Worm (Caenorhabditis elegans) whole organism, early embryonic: Measurements from ENCODE around the gene C07B5.6.

ENCODE experiments used
- B0310.2 ChIP-seq: sonication (generic microtip); optimal IDR thresholded peaks from 2 replicates; lab custom pipeline; 2016; ENCODE audit warnings: mild to moderate bottlenecking, missing genetic modification characterization, missing compliant biosample characterization
- F13C5.2 ChIP-seq: sonication (generic microtip); optimal IDR thresholded peaks from 2 replicates; lab custom pipeline; 2017; ENCODE audit warnings: mild to moderate bottlenecking, missing genetic modification characterization, inconsistent platforms, missing compliant biosample characterization
- aly-1 ChIP-seq: sonication (generic microtip); optimal IDR thresholded peaks from 2 replicates; lab custom pipeline; 2016; ENCODE audit warnings: missing genetic modification characterization, missing compliant biosample characterization
- ama-1 ChIP-seq: fragments of 150-350 bp; optimal IDR thresholded peaks from 2 replicates; lab custom pipeline; 2014
- ceh-13 ChIP-seq: fragments of 200-800 bp; sonication (Bioruptor generic); optimal IDR thresholded peaks from 2 replicates; lab custom pipeline; 2018; ENCODE audit warnings: mild to moderate bottlenecking, missing genetic modification characterization, missing compliant biosample characterization
- ceh-36 ChIP-seq: sonication (generic microtip); optimal IDR thresholded peaks from 2 replicates; lab custom pipeline; 2016; ENCODE audit warnings: missing genetic modification characterization, inconsistent platforms, missing compliant biosample characterization
- ets-7 ChIP-seq: sonication (generic microtip); optimal IDR thresholded peaks from 2 replicates; lab custom pipeline; 2016; ENCODE audit warnings: missing genotype, missing genetic modification characterization, missing compliant biosample characterization
- flt-1 ChIP-seq: fragments of 200-800 bp; sonication (Bioruptor generic); IDR thresholded peaks from 2 replicates; pipeline ENCODE4 v1.3.6; 2022; ENCODE audit warnings: missing genetic modification characterization, missing compliant biosample characterization
- hmbx-1 ChIP-seq: sonication (generic microtip); optimal IDR thresholded peaks from 2 replicates; lab custom pipeline; 2016; ENCODE audit warnings: mild to moderate bottlenecking, missing genetic modification characterization, missing compliant biosample characterization
- hmg-4 ChIP-seq: fragments of 200-800 bp; sonication (Bioruptor generic); optimal IDR thresholded peaks from 2 replicates; lab custom pipeline; 2018; ENCODE audit warnings: mild to moderate bottlenecking, missing genetic modification characterization, missing compliant biosample characterization
- hnd-1 ChIP-seq: sonication (generic microtip); optimal IDR thresholded peaks from 2 replicates; lab custom pipeline; 2016; ENCODE audit warnings: missing genetic modification characterization, missing compliant biosample characterization
- pes-1 ChIP-seq: fragments of 200-800 bp; sonication (Bioruptor generic); IDR thresholded peaks from 2 replicates; pipeline ENCODE4 v1.3.6; 2022; ENCODE audit warnings: missing genetic modification reagents, missing genetic modification characterization, missing compliant biosample characterization
- scrt-1 ChIP-seq: fragments of 200-800 bp; sonication (Bioruptor generic); IDR thresholded peaks from 2 replicates; pipeline ENCODE4 v1.3.6; 2022; ENCODE audit warnings: missing genetic modification characterization, missing compliant biosample characterization
- sea-1 ChIP-seq: fragments of 200-800 bp; sonication (Bioruptor generic); conservative IDR thresholded peaks from 2 replicates; pipeline ENCODE4 v1.3.6; 2022; ENCODE audit warnings: missing genetic modification characterization, missing compliant biosample characterization
- tbx-11 ChIP-seq: fragments of 200-800 bp; sonication (Bioruptor generic); IDR thresholded peaks from 2 replicates; pipeline ENCODE4 v1.3.6; 2022; ENCODE audit warnings: missing genetic modification characterization, missing compliant biosample characterization
- tbx-37 ChIP-seq: fragments of 200-800 bp; sonication (Bioruptor generic); conservative IDR thresholded peaks from 2 replicates; pipeline ENCODE4 v1.3.6; 2022; ENCODE audit warnings: missing genetic modification reagents, missing genetic modification characterization, missing compliant biosample characterization
- tra-4 ChIP-seq: sonication (generic microtip); optimal IDR thresholded peaks from 2 replicates; lab custom pipeline; 2017; ENCODE audit warnings: missing genetic modification characterization, missing compliant biosample characterization

The C07B5.6 gene

ce11 chrX:9518719-9519118, at the start of gene C07B5.6:
Gene C07B5.6 (plus strand): TSS chrX:9519019.
- TF ChIP-seq aly-1 (no peak), ceh-36 (tag; lab: Kevin White, UChicago) (no peak), F13C5.2 (tag; lab: Kevin White, UChicago) (no peak), tbx-37 (GFP tag; lab: Robert Waterston, UW) (no peak), scrt-1 (GFP tag; lab: Robert Waterston, UW) (no peak), pes-1 (GFP tag; lab: Robert Waterston, UW) (no peak), ceh-13 (GFP tag; lab: Kevin White, UChicago) (no peak), sea-1 (GFP tag; lab: Robert Waterston, UW) (no peak), tra-4 (no peak), hmg-4 (no peak), B0310.2 (tag; lab: Kevin White, UChicago) (no peak), ets-7 (tag; lab: Kevin White, UChicago) (no peak), ama-1 (lab: Kevin White, UChicago) (no peak)

- no peak for TF ChIP-seq B0310.2 (tag; lab: Kevin White, UChicago)
- TF ChIP-seq sea-1 (GFP tag; lab: Robert Waterston, UW) = no peak
- TF ChIP-seq ceh-36 (tag; lab: Kevin White, UChicago) = no peak
- no peak for TF ChIP-seq flt-1 (GFP tag; lab: Robert Waterston, UW)
- TF ChIP-seq ceh-13 (GFP tag; lab: Kevin White, UChicago) = no peak
- no peak for TF ChIP-seq tra-4
- no peak for TF ChIP-seq tbx-37 (GFP tag; lab: Robert Waterston, UW)
Measured at ce11 chrX:9472170-9472569, 46.6 kb upstream of the C07B5.6 start, which contains the start of gene gap-2. Gene gap-2 (plus strand): TSS chrX:9472470.

ce11 chrX:9476752-9477151, 42.1 kb upstream of the C07B5.6 start:
- no peak for TF ChIP-seq pes-1 (GFP tag; lab: Robert Waterston, UW)
- no peak for TF ChIP-seq hnd-1 (tag; lab: Kevin White, UChicago)
- no peak for TF ChIP-seq tra-4
- no peak for TF ChIP-seq ceh-13 (GFP tag; lab: Kevin White, UChicago)
- TF ChIP-seq hmg-4 = no peak
- TF ChIP-seq F13C5.2 (tag; lab: Kevin White, UChicago) = no peak

ce11 chrX:9483754-9484153, 35.1 kb upstream of the C07B5.6 start:
- TF ChIP-seq ceh-36 (tag; lab: Kevin White, UChicago) (no peak), hmg-4 (no peak), ceh-13 (GFP tag; lab: Kevin White, UChicago) (no peak), hnd-1 (tag; lab: Kevin White, UChicago) (no peak)

ce11 chrX:9486160-9486559, 32.7 kb upstream of the C07B5.6 start:
- TF ChIP-seq ets-7 (tag; lab: Kevin White, UChicago) (no peak), sea-1 (GFP tag; lab: Robert Waterston, UW) (no peak), scrt-1 (GFP tag; lab: Robert Waterston, UW) (no peak), hmbx-1 (tag; lab: Kevin White, UChicago) (no peak), B0310.2 (tag; lab: Kevin White, UChicago) (no peak), F13C5.2 (tag; lab: Kevin White, UChicago) (no peak), hnd-1 (tag; lab: Kevin White, UChicago) (no peak), tbx-37 (GFP tag; lab: Robert Waterston, UW) (no peak), ama-1 (lab: Kevin White, UChicago) (no peak), ceh-13 (GFP tag; lab: Kevin White, UChicago) (no peak), aly-1 (no peak), ceh-36 (tag; lab: Kevin White, UChicago) (no peak), tbx-11 (GFP tag; lab: Robert Waterston, UW) (no peak), flt-1 (GFP tag; lab: Robert Waterston, UW) (no peak), tra-4 (no peak), pes-1 (GFP tag; lab: Robert Waterston, UW) (no peak)

- TF ChIP-seq ceh-36 (tag; lab: Kevin White, UChicago) (no peak), hmbx-1 (tag; lab: Kevin White, UChicago) (no peak), aly-1 (no peak), tbx-37 (GFP tag; lab: Robert Waterston, UW) (no peak), flt-1 (GFP tag; lab: Robert Waterston, UW) (no peak), scrt-1 (GFP tag; lab: Robert Waterston, UW) (no peak), F13C5.2 (tag; lab: Kevin White, UChicago) (no peak), tra-4 (no peak), ama-1 (lab: Kevin White, UChicago) (no peak), pes-1 (GFP tag; lab: Robert Waterston, UW) (no peak), ceh-13 (GFP tag; lab: Kevin White, UChicago) (no peak), ets-7 (tag; lab: Kevin White, UChicago) (no peak), hmg-4 (no peak), B0310.2 (tag; lab: Kevin White, UChicago) (no peak), sea-1 (GFP tag; lab: Robert Waterston, UW) (no peak)
Measured at ce11 chrX:9489578-9489977, 29.2 kb upstream of the C07B5.6 start.

ce11 chrX:9491439-9491838, 27.4 kb upstream of the C07B5.6 start:
- TF ChIP-seq hmbx-1 (tag; lab: Kevin White, UChicago) = no peak
- no peak for TF ChIP-seq sea-1 (GFP tag; lab: Robert Waterston, UW)
- TF ChIP-seq hnd-1 (tag; lab: Kevin White, UChicago) = no peak
- no peak for TF ChIP-seq tra-4
- TF ChIP-seq ceh-13 (GFP tag; lab: Kevin White, UChicago) = no peak
- no peak for TF ChIP-seq flt-1 (GFP tag; lab: Robert Waterston, UW)
- TF ChIP-seq ama-1 (lab: Kevin White, UChicago) = no peak

ce11 chrX:9494661-9495060, 24.2 kb upstream of the C07B5.6 start:
- no peak for TF ChIP-seq aly-1
- peak; percentile 46 for TF ChIP-seq B0310.2 (tag; lab: Kevin White, UChicago)
- TF ChIP-seq F13C5.2 (tag; lab: Kevin White, UChicago) = no peak
- no peak for TF ChIP-seq pes-1 (GFP tag; lab: Robert Waterston, UW)
- TF ChIP-seq tra-4 = no peak
- no peak for TF ChIP-seq hmbx-1 (tag; lab: Kevin White, UChicago)
- TF ChIP-seq hmg-4 = no peak
- no peak for TF ChIP-seq tbx-37 (GFP tag; lab: Robert Waterston, UW)
- no peak for TF ChIP-seq flt-1 (GFP tag; lab: Robert Waterston, UW)
